Worm (Caenorhabditis elegans) whole organism, L2 larva: ENCODE data around the gene srh-245.

Source experiments
- R02D3.7 ChIP-seq: fragments of 150-350 bp; optimal IDR thresholded peaks from 2 replicates; lab custom pipeline; 2014; ENCODE audit warnings: missing biosample characterization, missing genetic modification characterization
- ceh-82 ChIP-seq: fragments of 150-350 bp; optimal IDR thresholded peaks from 2 replicates; lab custom pipeline; 2014; ENCODE audit warnings: missing biosample characterization, missing genetic modification characterization
- elt-1 ChIP-seq: fragments of 150-350 bp; optimal IDR thresholded peaks from 2 replicates; lab custom pipeline; 2014; ENCODE audit warnings: missing biosample characterization, missing genetic modification characterization
- lin-11 ChIP-seq: fragments of 150-350 bp; sonication (generic microtip); optimal IDR thresholded peaks from 2 replicates; lab custom pipeline; 2014; ENCODE audit warnings: missing biosample characterization, missing genetic modification characterization, inconsistent platforms, mixed read lengths
- lsy-2 ChIP-seq, 2 experiments: fragments of 150-350 bp in 1 of 2; sonication (generic microtip) in 1 of 2; optimal IDR thresholded peaks; 2 replicates each; lab custom pipeline; 2014 to 2017; ENCODE audit warnings: missing biosample characterization in 2 of 2, missing genetic modification characterization in 2 of 2
- nhr-12 ChIP-seq: fragments of 150-350 bp; optimal IDR thresholded peaks from 2 replicates; lab custom pipeline; 2014; ENCODE audit warnings: missing biosample characterization, missing genetic modification characterization
- nhr-23 ChIP-seq: fragments of 150-350 bp; optimal IDR thresholded peaks from 2 replicates; lab custom pipeline; 2014; ENCODE audit warnings: missing biosample characterization, missing genetic modification reagents, missing genetic modification characterization
- nhr-25 ChIP-seq: fragments of 150-350 bp; sonication (generic microtip); optimal IDR thresholded peaks from 3 replicates; lab custom pipeline; 2014; ENCODE audit warnings: missing biosample characterization, missing genetic modification characterization
- nhr-77 ChIP-seq: fragments of 150-350 bp; optimal IDR thresholded peaks from 2 replicates; lab custom pipeline; 2014; ENCODE audit warnings: missing biosample characterization, missing genetic modification characterization
- peb-1 ChIP-seq: fragments of 150-350 bp; optimal IDR thresholded peaks from 2 replicates; lab custom pipeline; 2014; ENCODE audit warnings: missing biosample characterization, missing genetic modification characterization
- snpc-4 ChIP-seq: fragments of 150-350 bp; optimal IDR thresholded peaks from 2 replicates; lab custom pipeline; 2014; ENCODE audit warnings: missing biosample characterization, missing genetic modification characterization
- unc-62 ChIP-seq: fragments of 150-350 bp; optimal IDR thresholded peaks from 2 replicates; lab custom pipeline; 2014; ENCODE audit warnings: missing biosample characterization, missing genetic modification reagents, missing genetic modification characterization
- ztf-11 ChIP-seq: sonication (generic microtip); optimal IDR thresholded peaks from 2 replicates; lab custom pipeline; 2017; ENCODE audit warnings: missing biosample characterization, missing genetic modification characterization
- ztf-4 ChIP-seq: fragments of 150-350 bp; optimal IDR thresholded peaks from 2 replicates; lab custom pipeline; 2014; ENCODE audit warnings: missing biosample characterization, missing genetic modification characterization

DNA sequence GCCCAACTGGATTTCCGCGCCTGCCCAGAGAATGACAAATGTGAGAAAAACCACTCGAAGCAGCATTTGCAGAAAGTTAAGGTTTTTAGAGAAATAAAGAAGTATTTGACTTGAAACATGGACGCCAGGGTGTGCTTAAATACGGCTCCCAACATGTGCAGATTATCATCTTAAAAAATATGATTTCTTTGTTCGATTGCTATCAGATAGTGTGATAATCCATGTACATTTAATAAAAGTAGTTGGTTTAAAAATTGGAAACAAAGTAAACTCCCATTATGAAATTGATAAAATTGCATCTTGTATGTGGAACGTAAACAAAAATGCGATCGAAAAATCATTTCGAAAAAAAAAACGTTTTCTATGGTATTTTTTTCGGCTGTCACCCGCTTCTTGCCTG is 28.1 kb downstream of the srh-245 start, which contains the start of gene F48G7.8:
- no peak for TF ChIP-seq snpc-4
- TF ChIP-seq unc-62, result no peak
- TF ChIP-seq nhr-25, result no peak
- TF ChIP-seq lsy-2 (tag; optimal IDR thresholded peaks at IDR 0.05; lab: Kevin White, UChicago), result no peak
- TF ChIP-seq ztf-11 (tag; lab: Kevin White, UChicago), result no peak
- TF ChIP-seq R02D3.7 (tag; lab: Kevin White, UChicago), result no peak
- no peak for TF ChIP-seq nhr-77 (tag; lab: Kevin White, UChicago)
- TF ChIP-seq elt-1 (tag; lab: Kevin White, UChicago), result no peak
- no peak for TF ChIP-seq peb-1
- TF ChIP-seq nhr-12 (tag; lab: Kevin White, UChicago), result no peak
- no peak for TF ChIP-seq ztf-4 (tag; lab: Kevin White, UChicago)
- TF ChIP-seq lin-11 (tag; lab: Kevin White, UChicago), result no peak
- no peak for TF ChIP-seq nhr-23 (tag; lab: Kevin White, UChicago)
- no peak for TF ChIP-seq ceh-82
